Worm (Caenorhabditis elegans) whole organism, L2 larva: ENCODE data around the gene rgef-1.

Experiments used
- C34F6.9 ChIP-seq: fragments of 150-350 bp; optimal IDR thresholded peaks from 2 replicates; lab custom pipeline; 2014; ENCODE audit warnings: missing biosample characterization, missing genetic modification characterization
- F13H6.1 ChIP-seq: sonication (generic microtip); optimal IDR thresholded peaks from 2 replicates; lab custom pipeline; 2016; ENCODE audit warnings: missing genetic modification characterization, missing compliant biosample characterization
- R02D3.7 ChIP-seq: fragments of 150-350 bp; optimal IDR thresholded peaks from 2 replicates; lab custom pipeline; 2014; ENCODE audit warnings: missing biosample characterization, missing genetic modification characterization
- Y55F3AM.14 ChIP-seq: fragments of 200-800 bp; sonication (Bioruptor generic); optimal IDR thresholded peaks from 2 replicates; lab custom pipeline; 2018; ENCODE audit warnings: mild to moderate bottlenecking, missing genetic modification characterization, missing compliant biosample characterization
- ZK546.5 ChIP-seq: sonication (generic microtip); optimal IDR thresholded peaks from 2 replicates; lab custom pipeline; 2017; ENCODE audit warnings: missing biosample characterization, missing genetic modification characterization
- aly-2 ChIP-seq: fragments of 150-350 bp; optimal IDR thresholded peaks from 2 replicates; lab custom pipeline; 2014; ENCODE audit warnings: missing biosample characterization, missing genetic modification characterization
- ama-1 ChIP-seq: fragments of 150-350 bp; optimal IDR thresholded peaks from 2 replicates; lab custom pipeline; 2018; ENCODE audit warnings: inconsistent platforms
- blmp-1 ChIP-seq: sonication (generic microtip); optimal IDR thresholded peaks from 2 replicates; lab custom pipeline; 2017; ENCODE audit warnings: missing genetic modification characterization, mild to moderate bottlenecking, missing compliant biosample characterization, antibody characterized with exemption, moderate library complexity; ENCODE audit not compliant: insufficient read depth
- ceh-16 ChIP-seq: fragments of 150-350 bp; optimal IDR thresholded peaks from 2 replicates; lab custom pipeline; 2014; ENCODE audit warnings: missing biosample characterization, missing genetic modification characterization
- crh-2 ChIP-seq: sonication (generic microtip); optimal IDR thresholded peaks from 2 replicates; lab custom pipeline; 2017; ENCODE audit warnings: missing biosample characterization, missing genetic modification characterization
- elt-1 ChIP-seq: fragments of 150-350 bp; optimal IDR thresholded peaks from 2 replicates; lab custom pipeline; 2014; ENCODE audit warnings: missing biosample characterization, missing genetic modification characterization
- fos-1 ChIP-seq: fragments of 150-350 bp; optimal IDR thresholded peaks from 2 replicates; lab custom pipeline; 2014; ENCODE audit warnings: missing biosample characterization, missing genetic modification characterization
- gmeb-1 ChIP-seq: fragments of 150-350 bp; optimal IDR thresholded peaks from 2 replicates; lab custom pipeline; 2014; ENCODE audit warnings: missing biosample characterization, missing genetic modification characterization
- lin-11 ChIP-seq: fragments of 150-350 bp; sonication (generic microtip); optimal IDR thresholded peaks from 2 replicates; lab custom pipeline; 2014; ENCODE audit warnings: missing biosample characterization, missing genetic modification characterization, inconsistent platforms, mixed read lengths
- lin-13 ChIP-seq: fragments of 150-350 bp; optimal IDR thresholded peaks from 2 replicates; lab custom pipeline; 2014; ENCODE audit warnings: missing biosample characterization, missing genetic modification reagents, missing genetic modification characterization
- lsy-2 ChIP-seq, 2 experiments: fragments of 150-350 bp in 1 of 2; sonication (generic microtip) in 1 of 2; optimal IDR thresholded peaks; 2 replicates each; lab custom pipeline; 2014 to 2017; ENCODE audit warnings: missing biosample characterization in 2 of 2, missing genetic modification characterization in 2 of 2
- nhr-10 ChIP-seq: sonication (generic microtip); optimal IDR thresholded peaks from 2 replicates; lab custom pipeline; 2017; ENCODE audit warnings: missing biosample characterization, missing genetic modification characterization
- nhr-11 ChIP-seq: fragments of 150-350 bp; optimal IDR thresholded peaks from 2 replicates; lab custom pipeline; 2014; ENCODE audit warnings: missing biosample characterization, missing genetic modification characterization
- nhr-12 ChIP-seq: fragments of 150-350 bp; optimal IDR thresholded peaks from 2 replicates; lab custom pipeline; 2014; ENCODE audit warnings: missing biosample characterization, missing genetic modification characterization
- nhr-129 ChIP-seq: fragments of 150-350 bp; optimal IDR thresholded peaks from 2 replicates; lab custom pipeline; 2014; ENCODE audit warnings: missing biosample characterization, missing genetic modification characterization
- nhr-23 ChIP-seq: fragments of 150-350 bp; optimal IDR thresholded peaks from 2 replicates; lab custom pipeline; 2014; ENCODE audit warnings: missing biosample characterization, missing genetic modification reagents, missing genetic modification characterization
- nhr-237 ChIP-seq: fragments of 150-350 bp; optimal IDR thresholded peaks from 2 replicates; lab custom pipeline; 2014; ENCODE audit warnings: missing biosample characterization, missing genetic modification characterization
- nhr-25 ChIP-seq: fragments of 150-350 bp; sonication (generic microtip); optimal IDR thresholded peaks from 3 replicates; lab custom pipeline; 2014; ENCODE audit warnings: missing biosample characterization, missing genetic modification characterization
- nhr-77 ChIP-seq: fragments of 150-350 bp; optimal IDR thresholded peaks from 2 replicates; lab custom pipeline; 2014; ENCODE audit warnings: missing biosample characterization, missing genetic modification characterization
- peb-1 ChIP-seq: fragments of 150-350 bp; optimal IDR thresholded peaks from 2 replicates; lab custom pipeline; 2014; ENCODE audit warnings: missing biosample characterization, missing genetic modification characterization
- sem-4 ChIP-seq: fragments of 150-350 bp; optimal IDR thresholded peaks from 2 replicates; lab custom pipeline; 2014; ENCODE audit warnings: missing biosample characterization, missing genetic modification reagents, missing genetic modification characterization
- skn-1 ChIP-seq: sonication (generic microtip); optimal IDR thresholded peaks from 2 replicates; lab custom pipeline; 2017; ENCODE audit warnings: missing biosample characterization, missing genetic modification characterization
- sma-3 ChIP-seq: sonication (generic microtip); optimal IDR thresholded peaks from 2 replicates; lab custom pipeline; 2016; ENCODE audit warnings: missing genetic modification reagents, missing genetic modification characterization, missing compliant biosample characterization
- sma-9 ChIP-seq, 2 experiments: fragments of 150-350 bp in 1 of 2; sonication (generic microtip) in 1 of 2; optimal IDR thresholded peaks; 2 replicates each; lab custom pipeline; 2014 to 2016; ENCODE audit warnings: missing genetic modification characterization in 2 of 2, mild to moderate bottlenecking in 1 of 2, missing biosample characterization in 1 of 2, missing compliant biosample characterization in 1 of 2, missing genetic modification reagents in 1 of 2, moderate library complexity in 1 of 2
- snpc-4 ChIP-seq: fragments of 150-350 bp; optimal IDR thresholded peaks from 2 replicates; lab custom pipeline; 2014; ENCODE audit warnings: missing biosample characterization, missing genetic modification characterization
- unc-39 ChIP-seq: fragments of 150-350 bp; optimal IDR thresholded peaks from 2 replicates; lab custom pipeline; 2014; ENCODE audit warnings: missing biosample characterization, missing genetic modification characterization
- unc-55 ChIP-seq: fragments of 150-350 bp; sonication (generic microtip); optimal IDR thresholded peaks from 3 replicates; lab custom pipeline; 2014; ENCODE audit warnings: missing biosample characterization, missing genetic modification reagents, missing genetic modification characterization
- unc-62 ChIP-seq: fragments of 150-350 bp; optimal IDR thresholded peaks from 2 replicates; lab custom pipeline; 2014; ENCODE audit warnings: missing biosample characterization, missing genetic modification reagents, missing genetic modification characterization
- ztf-1 ChIP-seq: fragments of 200-800 bp; sonication (Bioruptor generic); conservative IDR thresholded peaks from 2 replicates; pipeline ENCODE4 v1.3.6; 2022; ENCODE audit warnings: missing genetic modification characterization, missing compliant biosample characterization
- ztf-11 ChIP-seq: sonication (generic microtip); optimal IDR thresholded peaks from 2 replicates; lab custom pipeline; 2017; ENCODE audit warnings: missing biosample characterization, missing genetic modification characterization
- ztf-4 ChIP-seq: fragments of 150-350 bp; optimal IDR thresholded peaks from 2 replicates; lab custom pipeline; 2014; ENCODE audit warnings: missing biosample characterization, missing genetic modification characterization

rgef-1 gene

DNA sequence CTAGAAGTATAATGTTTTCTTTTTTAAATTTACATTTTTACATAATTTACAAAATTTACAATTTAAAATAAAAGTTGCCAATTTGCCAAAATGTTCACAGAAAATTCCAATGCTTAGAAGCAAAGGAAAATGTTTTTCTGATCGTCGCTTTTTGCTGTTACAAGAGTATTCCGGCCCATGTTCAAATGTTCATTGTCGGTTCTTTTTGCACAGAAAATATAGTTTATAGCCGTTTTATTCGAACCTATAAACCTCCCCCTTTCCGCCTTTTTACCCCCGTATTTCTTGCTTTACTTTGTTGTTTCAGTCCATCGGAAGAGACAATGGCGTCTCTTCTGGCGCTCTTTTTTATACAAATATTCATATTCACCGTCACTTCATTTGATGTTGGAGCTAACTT is 26.9 kb downstream of the rgef-1 start, which contains the start of gene tag-329:
Gene tag-329 (plus strand): TSS at position 301 of the 400 bp plus-strand sequence.
- TF ChIP-seq unc-62 (GFP tag; lab: Kevin White, UChicago) (no peak), elt-1 (tag; lab: Kevin White, UChicago) (no peak)

DNA sequence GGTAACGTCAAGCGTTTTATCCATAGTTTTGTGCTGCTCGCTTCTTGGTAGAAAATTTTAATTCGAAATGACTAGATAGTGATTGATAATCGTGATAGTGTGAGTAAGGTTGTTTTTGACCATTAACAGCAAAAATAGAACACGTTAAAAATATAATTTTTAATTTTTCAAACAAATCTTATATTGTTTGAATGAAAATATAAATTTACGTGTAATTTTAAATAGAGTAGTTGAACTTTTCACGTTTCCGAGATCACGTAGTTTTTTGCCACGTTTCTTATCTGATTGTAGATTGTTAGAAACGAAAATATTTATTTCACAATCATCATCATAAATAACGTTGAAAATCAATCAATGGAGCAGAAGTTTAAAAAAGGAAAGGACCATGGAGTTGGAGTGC is 30.0 kb downstream of the rgef-1 start, which contains the start of the genes C50F4.10 and pfk-1.2:
Gene C50F4.10 (minus strand): TSS at position 101 of the 400 bp plus-strand sequence.
Gene pfk-1.2 (plus strand): TSS at position 325 of the 400 bp plus-strand sequence.
- no peak for TF ChIP-seq nhr-11 (tag; lab: Kevin White, UChicago)
- no peak for TF ChIP-seq skn-1
- no peak for TF ChIP-seq ztf-1 (GFP tag; lab: Robert Waterston, UW)
- no peak for TF ChIP-seq sem-4 (tag; lab: Kevin White, UChicago)
- no peak for TF ChIP-seq lin-13 (GFP tag; lab: Kevin White, UChicago)
- TF ChIP-seq crh-2 (tag; lab: Kevin White, UChicago): no peak
- no peak for TF ChIP-seq F13H6.1 (tag; lab: Kevin White, UChicago)
- TF ChIP-seq nhr-129 (tag; lab: Kevin White, UChicago): no peak
- TF ChIP-seq gmeb-1 (tag; lab: Kevin White, UChicago): no peak
- no peak for TF ChIP-seq lin-11 (tag; lab: Kevin White, UChicago)
- TF ChIP-seq C34F6.9 (tag; lab: Kevin White, UChicago): no peak
- no peak for TF ChIP-seq ama-1 (lab: Kevin White, UChicago)
- TF ChIP-seq nhr-12 (tag; lab: Kevin White, UChicago): no peak
- no peak for TF ChIP-seq nhr-25 (tag; lab: Kevin White, UChicago)
- no peak for TF ChIP-seq blmp-1 (tag; lab: Kevin White, UChicago)
- no peak for TF ChIP-seq lsy-2 (tag; optimal IDR thresholded peaks at IDR 0.05; lab: Kevin White, UChicago)
- TF ChIP-seq peb-1 (tag; lab: Kevin White, UChicago): no peak
- no peak for TF ChIP-seq ZK546.5 (tag; lab: Kevin White, UChicago)
- no peak for TF ChIP-seq Y55F3AM.14
- TF ChIP-seq nhr-10 (tag; lab: Kevin White, UChicago): no peak

DNA sequence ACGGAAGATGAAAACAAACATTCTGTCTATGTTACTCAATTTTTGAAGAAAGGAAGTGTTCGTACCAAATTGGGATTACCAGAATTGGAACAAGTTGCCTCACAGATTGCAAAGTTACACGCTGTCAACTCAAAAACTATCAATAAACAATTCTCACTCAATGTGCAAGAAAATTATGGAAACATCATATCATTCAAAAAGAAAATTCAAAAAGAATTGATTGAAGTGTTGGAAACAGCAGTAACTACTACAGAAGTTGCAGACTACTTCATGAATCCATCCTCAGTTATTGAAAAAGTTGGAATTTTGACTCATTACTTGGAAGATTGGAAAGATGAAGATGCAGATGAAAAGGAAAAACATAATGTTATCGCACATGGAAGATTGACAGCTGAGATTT is 33.5 kb downstream of the rgef-1 start:
- TF ChIP-seq R02D3.7 (tag; lab: Kevin White, UChicago): no peak
- no peak for TF ChIP-seq nhr-25 (tag; lab: Kevin White, UChicago)
- TF ChIP-seq sma-3 (GFP tag; lab: Kevin White, UChicago): no peak
- no peak for TF ChIP-seq unc-39 (tag; lab: Kevin White, UChicago)
- TF ChIP-seq ceh-16 (tag; lab: Kevin White, UChicago): no peak

DNA sequence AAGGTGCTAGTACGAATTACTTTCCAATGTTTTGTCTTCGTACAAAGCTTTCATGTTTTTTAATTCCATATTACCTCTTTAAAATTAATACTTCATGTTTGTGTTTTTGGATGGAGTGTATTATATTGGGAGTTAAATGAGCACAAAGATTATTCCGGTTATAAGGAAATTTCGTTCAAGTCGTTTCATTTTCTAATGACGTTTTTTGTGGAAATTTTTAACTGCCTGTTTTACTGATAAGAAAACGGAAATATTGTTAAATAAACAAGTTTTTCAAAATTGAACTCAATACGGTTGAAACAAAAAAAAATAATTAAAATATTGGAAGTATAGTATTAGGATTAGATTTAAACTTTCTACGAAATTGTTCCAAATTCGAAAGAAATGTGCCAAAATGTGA is 34.1 kb downstream of the rgef-1 start:
- TF ChIP-seq fos-1 (tag; lab: Kevin White, UChicago) (peak; percentile 45), sma-9 (GFP tag; optimal IDR thresholded peaks at IDR 0.05; lab: Kevin White, UChicago) (no peak), sma-9 (tag; optimal IDR thresholded peaks at IDR 0.05; lab: Kevin White, UChicago) (no peak)

DNA sequence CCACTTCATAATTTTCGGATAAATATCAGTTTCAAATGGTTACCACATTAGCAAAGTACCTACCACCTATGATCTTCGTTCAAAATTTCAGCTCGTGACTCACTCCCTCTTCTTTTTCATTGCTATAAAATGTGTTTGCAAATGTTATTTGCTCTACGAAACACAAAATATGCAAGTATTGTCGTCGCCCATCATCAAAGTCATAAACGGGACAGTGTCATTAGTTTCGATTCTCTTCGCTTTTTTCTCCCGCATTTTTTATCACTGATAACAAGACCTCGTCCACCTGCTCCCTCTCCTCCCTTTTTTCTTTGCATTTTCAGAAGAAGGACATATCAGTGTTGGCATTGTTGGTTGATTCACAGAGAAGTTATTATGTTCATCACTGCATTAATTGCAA is 35.0 kb downstream of the rgef-1 start, which contains the start of gene C50F4.1:
Gene C50F4.1 (plus strand): TSS at position 324 of the 400 bp plus-strand sequence.
- TF ChIP-seq nhr-237 (tag; lab: Kevin White, UChicago) (no peak), crh-2 (tag; lab: Kevin White, UChicago) (peak; percentile 17), sma-9 (GFP tag; optimal IDR thresholded peaks at IDR 0.05; lab: Kevin White, UChicago) (peak; percentile 45), sma-9 (tag; optimal IDR thresholded peaks at IDR 0.05; lab: Kevin White, UChicago) (no peak), gmeb-1 (tag; lab: Kevin White, UChicago) (peak; percentile 3), fos-1 (tag; lab: Kevin White, UChicago) (peak; percentile 88)

DNA sequence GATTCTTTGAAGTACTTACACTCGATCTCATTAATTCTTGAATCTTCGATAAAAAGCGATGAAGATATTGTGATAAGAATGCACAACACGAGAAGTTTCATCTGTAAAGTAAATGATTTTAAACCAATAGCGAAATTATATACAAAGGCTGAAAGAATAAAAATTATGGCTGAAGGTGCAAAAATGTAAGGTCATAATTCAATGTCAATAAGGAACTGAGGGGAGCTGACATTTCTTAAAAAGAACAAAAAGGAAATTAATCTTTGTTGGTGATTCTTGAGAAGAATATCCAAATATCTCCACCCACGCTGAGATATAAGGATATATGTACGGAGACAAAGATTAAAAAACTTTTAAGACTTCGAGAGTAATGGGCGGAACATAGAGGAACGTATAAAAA is 37.4 kb downstream of the rgef-1 start, which contains the start of gene C50F4.9:
Gene C50F4.9 (minus strand): TSS at position 101 of the 400 bp plus-strand sequence.
- TF ChIP-seq nhr-25 (tag; lab: Kevin White, UChicago) (no peak), aly-2 (tag; lab: Kevin White, UChicago) (no peak), snpc-4 (tag; lab: Kevin White, UChicago) (no peak), nhr-237 (tag; lab: Kevin White, UChicago) (no peak), blmp-1 (tag; lab: Kevin White, UChicago) (no peak), nhr-23 (tag; lab: Kevin White, UChicago) (no peak), nhr-12 (tag; lab: Kevin White, UChicago) (no peak), skn-1 (no peak), F13H6.1 (tag; lab: Kevin White, UChicago) (no peak), peb-1 (tag; lab: Kevin White, UChicago) (no peak), ztf-4 (no peak), unc-55 (GFP tag; lab: Kevin White, UChicago) (no peak), nhr-10 (tag; lab: Kevin White, UChicago) (no peak), lin-11 (tag; lab: Kevin White, UChicago) (no peak), nhr-77 (no peak), lin-13 (GFP tag; lab: Kevin White, UChicago) (no peak), ztf-11 (tag; lab: Kevin White, UChicago) (no peak)
